Worm (Caenorhabditis elegans): ENCODE measurements around the gene str-180.

ce11 chrV:6632925-6633324 lies 35.7 kb downstream of the str-180 start, which contains the start of gene scd-2:
- TF ChIP-seq ZK546.5 (tag; optimal IDR thresholded peaks at IDR 0.05) (no peak), elt-1 (tag; optimal IDR thresholded peaks at IDR 0.05) (no peak), unc-62 (GFP tag; optimal IDR thresholded peaks at IDR 0.05) (no peak), daf-12 (tag; optimal IDR thresholded peaks at IDR 0.05) (no peak), nhr-11 (tag; optimal IDR thresholded peaks at IDR 0.05) (no peak), nfya-1 (tag; optimal IDR thresholded peaks at IDR 0.05; ENCODE audit: insufficient read depth) (no peak), mdl-1 (tag; optimal IDR thresholded peaks at IDR 0.05) (no peak), ceh-82 (tag; optimal IDR thresholded peaks at IDR 0.05) (no peak), nhr-25 (tag; optimal IDR thresholded peaks at IDR 0.05) (no peak), nhr-28 (tag; optimal IDR thresholded peaks at IDR 0.05) (no peak), unc-39 (tag; optimal IDR thresholded peaks at IDR 0.05) (no peak), nhr-76 (tag; optimal IDR thresholded peaks at IDR 0.05) (no peak), pha-4 (tag; optimal IDR thresholded peaks at IDR 0.05) (no peak)

All from whole organism, L3 larva.